Worm (Caenorhabditis elegans): ENCODE measurements around the gene C50F4.4.

DNA sequence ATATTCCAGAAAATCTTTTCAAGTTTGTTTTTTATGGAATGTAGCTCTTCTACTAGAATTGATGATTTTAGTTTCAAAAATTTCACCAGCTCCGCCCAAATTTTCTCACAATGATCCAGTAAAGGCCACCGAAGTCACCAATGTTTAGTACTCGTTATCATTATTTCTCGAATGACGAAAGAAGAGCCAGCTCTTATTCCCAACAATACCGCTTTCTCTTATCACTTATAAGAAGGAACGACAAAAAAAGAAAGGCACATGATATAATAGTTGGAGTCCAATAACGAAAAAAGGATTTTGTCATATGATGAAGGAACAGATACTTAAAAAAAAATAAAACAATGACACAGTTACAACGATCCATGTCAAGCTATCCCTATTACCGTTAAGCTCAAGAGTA, 34.5 kb downstream of the C50F4.4 start:
- TF ChIP-seq egl-27 (tag; optimal IDR thresholded peaks at IDR 0.05) (no peak), nhr-28 (tag; optimal IDR thresholded peaks at IDR 0.05) (no peak), nhr-237 (tag; optimal IDR thresholded peaks at IDR 0.05) (no peak), nhr-67 (tag; optimal IDR thresholded peaks at IDR 0.05) (no peak), lin-15B (tag; optimal IDR thresholded peaks at IDR 0.05) (no peak), elt-2 (tag; optimal IDR thresholded peaks at IDR 0.05) (peak; percentile 36), unc-39 (tag; optimal IDR thresholded peaks at IDR 0.05) (no peak), fkh-10 (GFP tag; optimal IDR thresholded peaks at IDR 0.05) (no peak)
